Worm (Caenorhabditis elegans): ENCODE data around the gene gipc-1.

The gipc-1 gene

DNA sequence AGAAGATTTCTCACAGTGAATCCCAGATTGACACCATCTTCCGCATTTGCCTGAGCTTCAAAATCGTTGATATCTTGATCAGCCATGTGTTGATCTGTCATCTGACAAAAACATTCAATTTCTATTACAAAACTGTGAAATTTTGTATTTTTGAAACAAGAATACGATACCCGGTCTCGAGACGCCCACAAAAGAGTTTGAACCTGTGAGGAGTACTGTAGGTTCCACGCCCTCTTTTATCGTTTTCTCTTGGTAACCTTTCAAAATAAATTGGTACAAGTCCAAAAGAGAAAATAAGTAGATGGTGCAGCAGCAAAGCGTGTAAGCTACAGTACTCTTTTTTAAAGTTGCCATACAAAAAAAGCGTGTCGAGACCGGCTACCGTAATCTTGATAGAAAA lies 39.4 kb downstream of the gipc-1 start, which contains the start of gene F26F4.12:
Gene F26F4.12 (minus strand): TSS at position 101 of the 400 bp plus-strand sequence.
- TF ChIP-seq elt-1 (tag; optimal IDR thresholded peaks at IDR 0.05; ENCODE audit: borderline replicate concordance, insufficient read depth) (no peak), nhr-76 (tag; optimal IDR thresholded peaks at IDR 0.05) (no peak), elt-3 (tag; optimal IDR thresholded peaks at IDR 0.05) (no peak)

DNA sequence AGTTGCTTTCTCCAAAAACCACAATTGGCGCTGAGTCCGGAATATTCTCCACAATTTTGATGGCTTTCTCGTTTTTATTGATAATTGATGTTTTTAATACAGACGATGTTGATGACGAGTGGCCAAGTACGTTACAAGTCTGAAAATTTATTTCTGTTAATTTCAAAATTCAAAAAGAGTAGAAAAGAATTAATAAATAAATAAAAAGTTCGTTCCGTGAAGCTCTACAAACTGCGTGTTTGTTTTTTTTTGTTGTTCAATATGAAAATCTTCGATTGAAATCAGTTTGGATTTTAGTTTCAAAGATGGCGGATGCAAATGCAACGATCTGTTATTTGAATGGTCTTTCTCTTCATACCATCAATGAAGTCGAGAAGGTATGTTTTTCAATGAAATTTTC lies 40.4 kb downstream of the gipc-1 start, which contains the start of gene F26F4.2:
Gene F26F4.2 (plus strand): TSS at position 301 of the 400 bp plus-strand sequence.
- TF ChIP-seq hlh-1 (tag; optimal IDR thresholded peaks at IDR 0.05) (no peak), lin-13 (tag; optimal IDR thresholded peaks at IDR 0.05) (no peak), flh-1 (GFP tag; optimal IDR thresholded peaks at IDR 0.05) (no peak), elt-1 (tag; optimal IDR thresholded peaks at IDR 0.05; ENCODE audit: borderline replicate concordance, insufficient read depth) (no peak), ceh-43 (GFP tag; optimal IDR thresholded peaks at IDR 0.05) (no peak), zip-8 (tag; optimal IDR thresholded peaks at IDR 0.05) (no peak), mls-2 (tag; optimal IDR thresholded peaks at IDR 0.05) (no peak), blmp-1 (tag; optimal IDR thresholded peaks at IDR 0.05) (no peak), lsy-2 (tag; optimal IDR thresholded peaks at IDR 0.05) (no peak), unc-120 (tag; optimal IDR thresholded peaks at IDR 0.05; ENCODE audit: poor library complexity, severe bottlenecking) (no peak), tbx-8 (GFP tag; optimal IDR thresholded peaks at IDR 0.05) (no peak)

DNA sequence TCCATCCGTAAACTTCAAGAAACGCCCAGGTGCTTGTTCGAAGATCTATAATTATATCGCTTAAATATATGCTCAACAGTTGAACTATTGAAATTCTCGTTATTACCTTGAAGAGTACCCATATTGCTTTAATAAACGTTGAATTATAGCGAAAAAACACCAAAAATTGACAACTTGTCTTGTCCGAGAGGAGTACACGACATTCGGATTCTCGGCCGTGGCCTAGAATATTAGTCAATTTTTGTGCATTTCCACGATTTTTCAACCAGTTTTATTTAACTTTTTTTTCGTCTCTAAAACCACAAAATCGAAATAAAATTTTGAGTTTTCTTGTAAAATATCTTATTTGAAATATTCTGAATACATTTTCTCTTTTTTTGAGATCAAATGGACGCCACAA lies 41.7 kb downstream of the gipc-1 start, which contains the start of the genes F26F4.9 and cee-1:
Gene F26F4.9 (minus strand): TSS at position 205 of the 400 bp plus-strand sequence.
Gene cee-1 (plus strand): TSS at position 383 of the 400 bp plus-strand sequence.
- TF ChIP-seq sem-2 (GFP tag; optimal IDR thresholded peaks at IDR 0.05), result no peak
- TF ChIP-seq zip-8 (tag; optimal IDR thresholded peaks at IDR 0.05), result no peak
- peak; percentile 17 for TF ChIP-seq sptf-1 (tag; optimal IDR thresholded peaks at IDR 0.05)
- TF ChIP-seq ces-1 (GFP tag; optimal IDR thresholded peaks at IDR 0.05), result peak; percentile 37
- no peak for TF ChIP-seq bed-3 (GFP tag; optimal IDR thresholded peaks at IDR 0.05)

DNA sequence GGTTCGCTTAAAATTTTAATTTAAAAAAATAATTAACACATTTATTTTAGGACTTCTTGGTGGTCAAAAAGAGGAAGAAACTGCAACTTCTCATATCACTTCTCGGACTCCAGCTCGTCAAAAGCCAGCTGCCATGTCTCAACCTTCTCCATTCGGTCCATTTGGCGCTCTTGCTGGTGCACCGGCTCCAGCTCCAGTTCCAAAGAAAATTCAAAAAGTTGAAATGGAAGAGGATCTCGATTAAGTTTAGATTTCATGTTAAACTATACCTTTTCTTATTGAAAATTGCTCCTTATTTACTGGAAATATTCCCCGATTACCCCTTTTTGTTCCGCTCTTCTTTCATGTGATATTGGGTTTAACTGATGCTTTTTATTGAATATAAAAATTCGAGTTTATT lies 43.2 kb downstream of the gipc-1 start:
- TF ChIP-seq ztf-11 (tag; optimal IDR thresholded peaks at IDR 0.05), result no peak
- TF ChIP-seq ceh-43 (GFP tag; optimal IDR thresholded peaks at IDR 0.05), result no peak
- no peak for TF ChIP-seq lsy-2 (tag; optimal IDR thresholded peaks at IDR 0.05)
- no peak for TF ChIP-seq elt-1 (tag; optimal IDR thresholded peaks at IDR 0.05; ENCODE audit: borderline replicate concordance, insufficient read depth)
- no peak for TF ChIP-seq sptf-1 (tag; optimal IDR thresholded peaks at IDR 0.05)
- no peak for TF ChIP-seq hlh-1 (tag; optimal IDR thresholded peaks at IDR 0.05)
- no peak for TF ChIP-seq cnd-1 (tag; optimal IDR thresholded peaks at IDR 0.05)
- no peak for TF ChIP-seq nhr-12 (tag; optimal IDR thresholded peaks at IDR 0.05)
- no peak for TF ChIP-seq pha-4 (tag; optimal IDR thresholded peaks at IDR 0.05)
- no peak for TF ChIP-seq unc-120 (tag; optimal IDR thresholded peaks at IDR 0.05; ENCODE audit: poor library complexity, severe bottlenecking)
- no peak for TF ChIP-seq snpc-4 (tag; optimal IDR thresholded peaks at IDR 0.05)
- no peak for TF ChIP-seq mls-2 (tag; optimal IDR thresholded peaks at IDR 0.05)

DNA sequence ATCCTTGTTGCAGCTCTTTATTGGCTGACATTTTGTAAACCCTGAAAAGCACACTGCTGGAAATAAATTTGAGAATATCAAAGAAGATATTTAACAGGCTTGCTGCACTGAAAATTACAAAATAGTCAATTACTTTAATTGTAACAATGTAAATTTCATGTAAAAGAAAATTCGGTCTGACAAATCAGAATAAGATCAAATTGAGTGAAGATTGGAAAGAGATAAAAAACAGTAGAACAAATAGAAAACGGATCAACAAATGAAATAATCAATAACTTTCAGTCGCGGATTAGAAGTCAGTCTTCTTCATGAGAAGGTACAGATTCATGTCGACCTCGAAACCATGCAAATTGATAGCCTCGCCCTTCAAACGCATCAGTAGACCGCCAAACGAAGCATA lies 46.5 kb downstream of the gipc-1 start, which contains the start of gene rars-1:
Gene rars-1 (minus strand): TSS at position 101 of the 400 bp plus-strand sequence.
- TF ChIP-seq ceh-83 (GFP tag; optimal IDR thresholded peaks at IDR 0.05) (no peak), nhr-237 (tag; optimal IDR thresholded peaks at IDR 0.05) (no peak), nhr-76 (tag; optimal IDR thresholded peaks at IDR 0.05) (no peak), M03D4.4 (tag; optimal IDR thresholded peaks at IDR 0.05) (no peak), unc-120 (tag; optimal IDR thresholded peaks at IDR 0.05; ENCODE audit: poor library complexity, severe bottlenecking) (no peak), nhr-12 (tag; optimal IDR thresholded peaks at IDR 0.05) (no peak), mep-1 (tag; optimal IDR thresholded peaks at IDR 0.05) (no peak), hlh-1 (tag; optimal IDR thresholded peaks at IDR 0.05) (no peak), ceh-39 (tag; optimal IDR thresholded peaks at IDR 0.05) (no peak), lsy-2 (tag; optimal IDR thresholded peaks at IDR 0.05) (no peak), ces-1 (GFP tag; optimal IDR thresholded peaks at IDR 0.05) (no peak)

DNA sequence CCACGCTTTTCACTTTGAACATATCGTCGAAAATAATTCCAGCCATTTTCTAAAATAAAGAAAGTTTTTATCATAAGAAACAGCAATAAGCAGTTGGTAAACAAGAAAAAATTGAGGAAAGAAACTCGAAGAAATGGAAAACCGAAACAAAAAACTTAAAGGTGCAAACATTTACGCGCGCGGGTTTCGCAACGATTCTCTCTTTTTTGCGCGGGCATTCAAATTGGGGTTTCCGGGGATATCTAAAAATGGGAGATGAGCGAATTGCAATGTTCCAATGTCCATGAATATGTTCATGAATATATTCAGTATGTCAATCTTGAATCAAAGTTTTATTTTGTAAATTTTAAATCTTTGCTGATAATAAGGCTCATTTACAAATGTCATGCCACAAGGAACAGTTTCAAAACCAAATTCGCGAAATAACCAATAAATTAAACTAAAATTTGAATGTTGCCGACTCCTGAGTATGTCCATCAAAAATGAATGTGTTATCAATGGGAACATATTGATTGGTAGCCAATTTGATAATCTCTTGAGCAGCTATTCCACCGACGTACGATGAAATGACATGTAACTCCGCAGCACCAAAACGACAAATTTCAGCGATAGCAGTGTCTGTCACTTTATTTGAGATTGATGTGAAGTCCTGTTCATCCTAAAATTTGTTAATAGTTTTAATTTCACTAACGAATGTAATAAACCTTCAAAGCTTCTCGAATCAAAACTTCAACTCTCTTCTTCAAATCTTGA lies 47.6 kb downstream of the gipc-1 start, which contains the start of gene rpb-8:
Gene rpb-8 (minus strand): TSS at position 49 of the 753 bp plus-strand sequence.
- TF ChIP-seq ceh-83 (GFP tag; optimal IDR thresholded peaks at IDR 0.05) (no peak), mep-1 (tag; optimal IDR thresholded peaks at IDR 0.05) (peak; percentile 55), nhr-237 (tag; optimal IDR thresholded peaks at IDR 0.05) (peak; percentile 13), nhr-28 (tag; optimal IDR thresholded peaks at IDR 0.05) (no peak), lsy-2 (tag; optimal IDR thresholded peaks at IDR 0.05) (peak; percentile 67), sptf-1 (tag; optimal IDR thresholded peaks at IDR 0.05) (no peak), unc-120 (tag; optimal IDR thresholded peaks at IDR 0.05; ENCODE audit: poor library complexity, severe bottlenecking) (peak; percentile 61), ceh-39 (tag; optimal IDR thresholded peaks at IDR 0.05) (no peak), blmp-1 (tag; optimal IDR thresholded peaks at IDR 0.05) (no peak), drap-1 (GFP tag; optimal IDR thresholded peaks at IDR 0.05) (no peak), nhr-76 (tag; optimal IDR thresholded peaks at IDR 0.05) (no peak), snpc-4 (tag; optimal IDR thresholded peaks at IDR 0.05) (no peak)

Data from whole organism, mixed stage, embryonic.